Worm (Caenorhabditis elegans) whole organism, L2 larva: ENCODE measurements around the gene C07B5.4.

ENCODE experiments used
- crh-2 ChIP-seq: sonication (generic microtip); optimal IDR thresholded peaks from 2 replicates; lab custom pipeline; 2017; ENCODE audit warnings: missing biosample characterization, missing genetic modification characterization
- egl-27 ChIP-seq: sonication (generic microtip); optimal IDR thresholded peaks from 3 replicates; lab custom pipeline; 2017; ENCODE audit warnings: missing biosample characterization, missing genetic modification reagents, missing genetic modification characterization
- elt-1 ChIP-seq: fragments of 150-350 bp; optimal IDR thresholded peaks from 2 replicates; lab custom pipeline; 2014; ENCODE audit warnings: missing biosample characterization, missing genetic modification characterization
- elt-3 ChIP-seq: sonication (generic microtip); optimal IDR thresholded peaks from 2 replicates; lab custom pipeline; 2017; ENCODE audit warnings: missing biosample characterization, missing genetic modification characterization
- fos-1 ChIP-seq: fragments of 150-350 bp; optimal IDR thresholded peaks from 2 replicates; lab custom pipeline; 2014; ENCODE audit warnings: missing biosample characterization, missing genetic modification characterization
- lin-13 ChIP-seq: fragments of 150-350 bp; optimal IDR thresholded peaks from 2 replicates; lab custom pipeline; 2014; ENCODE audit warnings: missing biosample characterization, missing genetic modification reagents, missing genetic modification characterization
- lin-39 ChIP-seq: fragments of 150-350 bp; optimal IDR thresholded peaks from 2 replicates; lab custom pipeline; 2014; ENCODE audit warnings: missing biosample characterization, missing genetic modification reagents, missing genetic modification characterization
- nhr-11 ChIP-seq: fragments of 150-350 bp; optimal IDR thresholded peaks from 2 replicates; lab custom pipeline; 2014; ENCODE audit warnings: missing biosample characterization, missing genetic modification characterization
- skn-1 ChIP-seq: sonication (generic microtip); optimal IDR thresholded peaks from 2 replicates; lab custom pipeline; 2017; ENCODE audit warnings: missing biosample characterization, missing genetic modification characterization
- snpc-4 ChIP-seq: fragments of 150-350 bp; optimal IDR thresholded peaks from 2 replicates; lab custom pipeline; 2014; ENCODE audit warnings: missing biosample characterization, missing genetic modification characterization
- unc-55 ChIP-seq: fragments of 150-350 bp; sonication (generic microtip); optimal IDR thresholded peaks from 3 replicates; lab custom pipeline; 2014; ENCODE audit warnings: missing biosample characterization, missing genetic modification reagents, missing genetic modification characterization
- unc-62 ChIP-seq: fragments of 150-350 bp; optimal IDR thresholded peaks from 2 replicates; lab custom pipeline; 2014; ENCODE audit warnings: missing biosample characterization, missing genetic modification reagents, missing genetic modification characterization
- zag-1 ChIP-seq: fragments of 150-350 bp; optimal IDR thresholded peaks from 2 replicates; lab custom pipeline; 2014; ENCODE audit warnings: missing biosample characterization, missing genetic modification characterization

DNA sequence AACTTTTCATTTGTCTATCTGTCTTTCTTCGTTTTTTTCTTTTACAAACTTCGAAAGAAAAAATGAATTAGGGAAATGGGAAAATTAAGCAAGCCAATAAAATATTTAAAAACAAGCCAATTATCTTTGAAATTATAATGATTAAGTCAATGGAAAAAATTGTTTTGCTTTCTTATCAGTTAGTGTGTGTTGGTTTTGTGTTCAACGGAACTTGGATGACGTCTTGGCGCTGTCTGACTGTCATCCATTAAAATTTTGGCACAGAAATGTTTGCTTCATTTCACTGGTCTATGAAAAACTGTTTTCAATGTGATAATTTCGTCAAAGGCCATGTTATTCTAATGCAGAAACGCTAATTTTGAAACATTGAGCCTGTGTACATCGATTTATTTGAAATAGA lies 21.1 kb downstream of the C07B5.4 start:
- no peak for TF ChIP-seq lin-13 (GFP tag; lab: Kevin White, UChicago)
- TF ChIP-seq zag-1 (tag; lab: Kevin White, UChicago) = no peak
- no peak for TF ChIP-seq snpc-4 (tag; lab: Kevin White, UChicago)
- TF ChIP-seq lin-39 (tag; lab: Kevin White, UChicago) = no peak
- TF ChIP-seq crh-2 = no peak
- no peak for TF ChIP-seq egl-27 (tag; lab: Kevin White, UChicago)
- no peak for TF ChIP-seq unc-62
- TF ChIP-seq fos-1 = peak; percentile 72
- TF ChIP-seq elt-1 (tag; lab: Kevin White, UChicago) = no peak
- no peak for TF ChIP-seq elt-3 (tag; lab: Kevin White, UChicago)
- no peak for TF ChIP-seq skn-1 (tag; lab: Kevin White, UChicago)
- TF ChIP-seq unc-55 (GFP tag; lab: Kevin White, UChicago) = no peak
- no peak for TF ChIP-seq nhr-11
